Worm (Caenorhabditis elegans): Measurements from ENCODE around the gene str-13.

str-13 gene

DNA sequence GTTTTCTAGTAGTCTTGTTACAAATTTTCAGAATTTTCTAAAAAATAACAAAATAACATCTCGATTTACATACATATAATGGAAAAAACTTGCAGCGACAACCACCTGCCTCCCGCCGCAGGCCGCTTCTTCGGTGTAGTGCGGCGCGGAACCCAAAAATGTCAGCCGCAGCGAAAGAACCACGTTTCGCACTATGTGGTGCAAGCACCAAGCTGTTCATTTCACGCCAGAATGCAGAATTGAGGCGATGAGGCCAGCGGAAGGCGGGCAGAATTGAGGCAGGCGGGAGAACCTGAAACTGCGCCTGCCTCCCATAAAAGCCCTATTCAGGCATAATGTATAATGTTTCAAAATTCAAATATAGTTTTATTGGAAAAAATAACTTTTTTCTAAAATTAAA lies 34.5 kb upstream of the str-13 start:
- TF ChIP-seq set-16 (GFP tag; IDR thresholded peaks at IDR 0.05) = peak; percentile 66
- no peak for TF ChIP-seq hlh-30 (tag; optimal IDR thresholded peaks at IDR 0.05; ENCODE audit: insufficient read depth)

DNA sequence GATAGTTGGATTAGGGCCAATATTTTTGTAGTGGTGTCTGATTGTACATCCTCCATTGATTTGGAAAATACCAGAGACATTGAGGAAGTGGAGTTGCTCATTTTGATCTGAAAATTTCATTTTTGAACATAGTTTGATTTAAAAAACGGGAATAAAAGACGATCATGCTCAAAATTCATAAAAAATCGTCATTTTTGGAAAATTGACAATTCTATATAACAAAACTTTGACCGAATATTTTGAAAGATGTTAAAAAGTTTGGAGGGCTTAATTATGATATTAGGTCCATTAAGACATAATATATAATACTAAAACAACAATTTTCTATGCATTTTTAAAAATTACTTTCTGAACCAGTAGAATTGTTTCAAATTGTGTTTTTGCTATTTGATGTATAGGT lies 32.5 kb upstream of the str-13 start, which contains the start of gene srg-58:
Gene srg-58 (minus strand): TSS at position 101 of the 400 bp plus-strand sequence.
- TF ChIP-seq Y5F2A.4 (GFP tag; optimal IDR thresholded peaks at IDR 0.05) (no peak), madf-9 (GFP tag; conservative IDR thresholded peaks at IDR 0.05) (no peak), attf-4 (tag; optimal IDR thresholded peaks at IDR 0.05) (no peak), T20F7.1 (GFP tag; optimal IDR thresholded peaks at IDR 0.05) (no peak), nhr-41 (GFP tag; IDR thresholded peaks at IDR 0.05) (no peak), F49E8.2 (tag; optimal IDR thresholded peaks at IDR 0.05; ENCODE audit: borderline replicate concordance) (no peak), daf-12 (tag; optimal IDR thresholded peaks at IDR 0.05) (no peak), ces-1 (GFP tag; optimal IDR thresholded peaks at IDR 0.05) (no peak)

DNA sequence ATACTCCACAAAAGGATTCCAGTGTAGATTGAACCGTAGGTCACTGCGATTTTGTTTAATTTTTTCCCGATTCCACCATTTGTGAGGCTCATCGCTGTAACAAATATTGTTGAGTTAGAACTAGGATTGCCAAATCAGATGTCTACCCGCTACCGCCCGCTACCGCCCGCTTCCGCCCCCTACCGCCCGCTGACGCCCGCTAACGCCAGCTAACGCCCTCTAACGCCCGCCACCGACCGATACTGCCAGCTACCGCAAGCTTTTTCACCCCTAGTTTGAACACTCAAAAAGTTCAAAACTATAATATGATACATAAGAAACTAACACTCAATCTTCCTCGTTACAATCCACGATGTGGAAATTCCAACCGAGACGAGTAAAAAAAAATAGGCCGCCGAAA lies 31.4 kb upstream of the str-13 start:
- no peak for TF ChIP-seq ctbp-1 (GFP tag; IDR thresholded peaks at IDR 0.05)
- TF ChIP-seq hlh-11 (tag; optimal IDR thresholded peaks at IDR 0.05) = no peak
- no peak for TF ChIP-seq gei-8 (GFP tag; optimal IDR thresholded peaks at IDR 0.05)
- no peak for TF ChIP-seq egl-43 (GFP tag; IDR thresholded peaks at IDR 0.05)
- TF ChIP-seq nhr-42 (GFP tag; IDR thresholded peaks at IDR 0.05) = no peak
- no peak for TF ChIP-seq zip-2 (tag; optimal IDR thresholded peaks at IDR 0.05)
- TF ChIP-seq rbr-2 (tag; optimal IDR thresholded peaks at IDR 0.05) = no peak
- no peak for TF ChIP-seq lim-7 (GFP tag; IDR thresholded peaks at IDR 0.05)
- no peak for TF ChIP-seq hlh-30 (tag; optimal IDR thresholded peaks at IDR 0.05; ENCODE audit: insufficient read depth)
- TF ChIP-seq zfp-2 (tag; optimal IDR thresholded peaks at IDR 0.05) = no peak
- TF ChIP-seq ztf-11 (tag; optimal IDR thresholded peaks at IDR 0.05) = no peak
- TF ChIP-seq Y48G9A.11 (GFP tag; IDR thresholded peaks at IDR 0.05) = no peak
- TF ChIP-seq F26F4.8 (GFP tag; conservative IDR thresholded peaks at IDR 0.05) = 0 out of 2 replicates have a peak, but pooled peaks have one; percentile 32
- peak; percentile 55 for TF ChIP-seq set-16 (GFP tag; IDR thresholded peaks at IDR 0.05)
- no peak for TF ChIP-seq madf-5 (GFP tag; IDR thresholded peaks at IDR 0.05)
- TF ChIP-seq ceh-44 (GFP tag; IDR thresholded peaks at IDR 0.05) = 0 out of 2 replicates have a peak, but pooled peaks have one; percentile 8
- TF ChIP-seq ZK546.5 (tag; optimal IDR thresholded peaks at IDR 0.05) = no peak
- no peak for TF ChIP-seq unc-62 (GFP tag; optimal IDR thresholded peaks at IDR 0.05 in 1 of 2)
- no peak for TF ChIP-seq unc-62 (tag; optimal IDR thresholded peaks at IDR 0.05)
- TF ChIP-seq mdl-1 (tag; optimal IDR thresholded peaks at IDR 0.05) = no peak
- TF ChIP-seq mep-1 (tag; optimal IDR thresholded peaks at IDR 0.05) = no peak

DNA sequence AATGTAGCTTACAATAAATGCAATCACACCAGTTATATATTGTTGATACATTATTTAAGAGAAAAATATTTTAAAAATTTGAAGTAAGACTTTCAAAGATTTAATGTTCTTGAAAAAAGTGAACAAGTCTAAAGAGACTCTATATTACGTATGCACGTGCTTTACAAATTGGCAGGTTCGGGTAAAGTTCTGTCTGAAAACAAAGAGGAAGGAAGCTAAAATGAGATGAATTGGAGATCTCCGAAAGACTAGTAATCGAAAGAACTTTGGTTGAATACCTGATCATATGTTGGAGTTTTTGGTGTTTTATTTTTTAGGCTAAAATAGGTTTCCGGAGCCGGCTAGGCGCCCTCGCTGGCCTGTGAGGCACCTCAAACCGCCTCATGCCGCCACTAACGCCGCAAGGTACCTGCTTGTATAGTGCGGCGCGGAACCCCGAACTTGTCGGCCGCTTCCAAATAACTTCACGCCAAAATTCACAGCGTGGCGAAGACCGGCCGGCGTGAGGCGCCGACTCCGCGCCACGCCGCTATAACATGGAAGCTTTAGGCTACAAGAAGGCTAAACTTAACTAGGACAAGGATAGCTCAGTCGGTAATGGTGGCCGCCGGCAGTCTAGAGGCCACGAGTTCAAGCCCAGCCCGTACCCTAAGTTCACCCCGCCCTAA lies 30.4 kb upstream of the str-13 start, which contains the start of gene srx-28:
Gene srx-28 (minus strand): TSS at position 51 of the 668 bp plus-strand sequence.
- TF ChIP-seq dmd-9 (GFP tag; IDR thresholded peaks at IDR 0.05) = 0 out of 2 replicates have a peak, but pooled peaks have one; percentile 48
- no peak for TF ChIP-seq vab-7 (GFP tag; IDR thresholded peaks at IDR 0.05)
- TF ChIP-seq nhr-76 (tag; optimal IDR thresholded peaks at IDR 0.05) = no peak
- TF ChIP-seq aha-1 (tag) = peak; percentile 37
- peak; percentile 86 for TF ChIP-seq set-16 (GFP tag; IDR thresholded peaks at IDR 0.05)
- no peak for TF ChIP-seq ceh-28 (tag; optimal IDR thresholded peaks at IDR 0.05)

DNA sequence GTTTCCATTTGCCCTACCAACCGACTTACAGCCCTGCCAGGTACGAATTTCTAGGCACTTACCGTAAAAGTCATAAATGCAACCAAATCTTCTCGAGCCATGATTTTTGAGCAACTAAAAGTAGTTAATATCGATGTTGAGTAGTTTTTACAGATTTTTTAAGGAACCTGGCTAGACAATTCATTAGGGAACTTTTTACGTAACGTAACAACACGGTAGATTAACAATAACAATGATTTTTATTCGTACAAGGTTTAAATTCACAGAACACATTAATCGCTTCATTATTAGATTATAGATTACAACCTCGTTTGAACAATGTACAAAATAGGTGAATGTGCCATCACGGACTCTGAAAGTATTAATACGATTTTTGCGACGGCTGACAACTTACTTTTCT lies 26.0 kb upstream of the str-13 start, which contains the start of gene srx-26:
Gene srx-26 (minus strand): TSS at position 101 of the 400 bp plus-strand sequence.
- TF ChIP-seq ceh-62 (tag; optimal IDR thresholded peaks at IDR 0.05) = no peak
- no peak for TF ChIP-seq lin-38 (GFP tag; IDR thresholded peaks at IDR 0.05)
- TF ChIP-seq cey-2 (tag; optimal IDR thresholded peaks at IDR 0.05; ENCODE audit: borderline replicate concordance, insufficient read depth) = no peak
- TF ChIP-seq ZK546.5 (tag; optimal IDR thresholded peaks at IDR 0.05) = no peak
- TF ChIP-seq snpc-4 (tag; optimal IDR thresholded peaks at IDR 0.05) = no peak
- TF ChIP-seq nhr-76 (tag; optimal IDR thresholded peaks at IDR 0.05) = no peak
- TF ChIP-seq aly-2 (tag; optimal IDR thresholded peaks at IDR 0.05) = no peak
- no peak for TF ChIP-seq egl-27 (tag; optimal IDR thresholded peaks at IDR 0.05)
